Fruit fly (Drosophila melanogaster) whole organism, wandering third instar larva: ENCODE measurements around the gene P5CDh2.

Experiments
- Abd-B ChIP-seq: fragments of >200 bp; optimal IDR thresholded peaks from 2 replicates; lab custom pipeline; 2017; ENCODE audit warnings: missing biosample characterization, missing genetic modification characterization
- Dfd ChIP-seq: fragments of >200 bp; optimal IDR thresholded peaks from 2 replicates; lab custom pipeline; 2017; ENCODE audit warnings: missing biosample characterization, missing genetic modification characterization
- GATAd ChIP-seq: sonication (Bioruptor generic); optimal IDR thresholded peaks from 2 replicates; lab custom pipeline; 2016; ENCODE audit warnings: missing biosample characterization, missing genetic modification characterization
- Myc ChIP-seq: fragments of >200 bp; optimal IDR thresholded peaks from 2 replicates; lab custom pipeline; 2017
- Vsx2 ChIP-seq: fragments of 200-300, 225-300 bp; sonication (Bioruptor generic); optimal IDR thresholded peaks from 2 replicates; lab custom pipeline; 2018; ENCODE audit warnings: missing biosample characterization, missing genetic modification characterization; ENCODE audit not compliant: partially characterized antibody
- brk ChIP-seq: fragments of 200-800 bp; sonication (Bioruptor generic); optimal IDR thresholded peaks from 2 replicates; lab custom pipeline; 2016; ENCODE audit warnings: missing biosample characterization, mild to moderate bottlenecking, missing genetic modification characterization
- dmrt93B ChIP-seq: fragments of 200-800 bp; sonication (Bioruptor generic); optimal IDR thresholded peaks from 2 replicates; lab custom pipeline; 2018; ENCODE audit warnings: missing biosample characterization, mild to moderate bottlenecking, missing genetic modification characterization
- fru ChIP-seq: fragments of 200-800 bp; sonication (Bioruptor generic); optimal IDR thresholded peaks from 3 replicates; lab custom pipeline; 2016; ENCODE audit warnings: missing biosample characterization, mild to moderate bottlenecking, missing genetic modification characterization
- h ChIP-seq: fragments of 200-800 bp; sonication (Bioruptor generic); optimal IDR thresholded peaks from 3 replicates; lab custom pipeline; 2016; ENCODE audit warnings: missing biosample characterization, mild to moderate bottlenecking, missing genetic modification characterization
- pan ChIP-seq: fragments of >200 bp; optimal IDR thresholded peaks from 2 replicates; lab custom pipeline; 2017
- psq ChIP-seq: fragments of 200-800 bp; sonication (Bioruptor generic); optimal IDR thresholded peaks from 3 replicates; lab custom pipeline; 2017; ENCODE audit warnings: missing biosample characterization, mild to moderate bottlenecking, missing genetic modification characterization, moderate library complexity
- sage ChIP-seq: fragments of 200-800 bp; sonication (Bioruptor generic); optimal IDR thresholded peaks from 2 replicates; lab custom pipeline; 2016; ENCODE audit warnings: missing biosample characterization, mild to moderate bottlenecking, missing genetic modification characterization

dm6 chr3R:21899170-21899575 is 21.4 kb downstream of the P5CDh2 start:
- no peak for TF ChIP-seq GATAd
- TF ChIP-seq Dfd (GFP tag; lab: Kevin White, UChicago): peak; percentile 77
- TF ChIP-seq psq (GFP tag; lab: Kevin White, UChicago): peak; percentile 15
- TF ChIP-seq Vsx2 (GFP tag; lab: Kevin White, UChicago): no peak
- no peak for TF ChIP-seq brk (GFP tag; lab: Kevin White, UChicago)
- TF ChIP-seq sage (GFP tag; lab: Kevin White, UChicago): no peak
- no peak for TF ChIP-seq pan (lab: Kevin White, UChicago)
- TF ChIP-seq h (GFP tag; lab: Kevin White, UChicago): peak; percentile 28
- TF ChIP-seq Myc (lab: Kevin White, UChicago): no peak
- TF ChIP-seq Abd-B (GFP tag; lab: Kevin White, UChicago): no peak
- peak; percentile 45 for TF ChIP-seq dmrt93B (GFP tag; lab: Kevin White, UChicago)
- TF ChIP-seq fru: peak; percentile 69
